Worm (Caenorhabditis elegans) whole organism, dauer: Measurements from ENCODE around the gene arc-1.

Source experiments
- unc-62 ChIP-seq: sonication (generic microtip); optimal IDR thresholded peaks from 2 replicates; lab custom pipeline; 2017; ENCODE audit warnings: missing biosample characterization, missing genetic modification reagents, missing genetic modification characterization

The arc-1 gene

ce11 chrII:9662160-9662559, 12.6 kb upstream of the arc-1 start:
- no peak for TF ChIP-seq unc-62 (GFP tag; lab: Kevin White, UChicago)

- TF ChIP-seq unc-62 (GFP tag; lab: Kevin White, UChicago) = no peak
Measured at ce11 chrII:9662797-9663196, 12.0 kb upstream of the arc-1 start, which contains the start of gene cyp-13A10. Gene cyp-13A10 (minus strand): TSS chrII:9662884.

DNA sequence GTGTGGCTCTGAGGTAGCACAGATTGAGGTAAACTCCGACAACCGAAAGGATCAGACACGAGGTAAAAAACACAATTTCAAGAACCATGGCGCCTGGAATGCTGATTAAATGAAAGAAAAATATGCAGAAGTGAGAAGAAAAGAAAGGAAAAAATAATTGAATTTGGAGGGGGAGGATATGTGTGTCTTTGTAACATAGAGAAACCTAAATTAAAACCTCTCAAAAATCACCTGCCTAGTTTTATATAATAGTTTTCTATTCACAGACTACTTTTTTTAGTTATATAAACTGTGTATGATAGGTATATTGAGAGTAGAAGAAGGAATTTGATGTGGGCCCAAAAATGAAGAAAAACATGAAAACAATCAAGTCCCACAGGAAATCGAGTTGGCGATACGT, 9.2 kb upstream of the arc-1 start, which contains the start of gene ZK1320.5:
Gene ZK1320.5 (minus strand): TSS at position 101 of the 400 bp plus-strand sequence.
- TF ChIP-seq unc-62 (GFP tag; lab: Kevin White, UChicago) = no peak

- TF ChIP-seq unc-62 (GFP tag; lab: Kevin White, UChicago) = no peak
Measured at ce11 chrII:9667382-9667781, 7.4 kb upstream of the arc-1 start, which contains the start of gene ZK1320.11. Gene ZK1320.11 (plus strand): TSS chrII:9667624.

DNA sequence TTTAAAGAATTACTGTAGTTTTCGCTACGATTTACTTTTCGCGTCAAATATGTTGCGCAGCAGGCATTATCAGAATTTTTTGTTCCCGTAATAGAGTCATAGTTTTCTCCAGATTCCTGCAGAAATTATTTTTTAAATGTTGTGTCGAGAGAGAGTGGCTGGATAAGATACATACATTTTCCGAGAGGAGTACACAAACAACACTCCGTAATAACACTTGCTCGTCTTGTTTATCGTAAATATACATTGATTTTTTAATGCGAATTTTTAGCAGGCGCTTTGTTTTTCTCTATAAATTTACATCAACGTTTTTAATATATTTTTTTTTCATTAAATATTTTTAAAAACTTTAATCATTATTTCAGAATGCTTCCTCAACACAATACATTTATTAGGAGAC, 5.8 kb upstream of the arc-1 start, which contains the start of gene taf-8:
Gene taf-8 (plus strand): TSS at position 360 of the 400 bp plus-strand sequence.
- TF ChIP-seq unc-62 (GFP tag; lab: Kevin White, UChicago) = no peak

ce11 chrII:9671308-9671707, 3.5 kb upstream of the arc-1 start, which contains the start of gene ZK1320.7:
Gene ZK1320.7 (plus strand): TSS chrII:9671608.
- TF ChIP-seq unc-62 (GFP tag; lab: Kevin White, UChicago) = no peak

DNA sequence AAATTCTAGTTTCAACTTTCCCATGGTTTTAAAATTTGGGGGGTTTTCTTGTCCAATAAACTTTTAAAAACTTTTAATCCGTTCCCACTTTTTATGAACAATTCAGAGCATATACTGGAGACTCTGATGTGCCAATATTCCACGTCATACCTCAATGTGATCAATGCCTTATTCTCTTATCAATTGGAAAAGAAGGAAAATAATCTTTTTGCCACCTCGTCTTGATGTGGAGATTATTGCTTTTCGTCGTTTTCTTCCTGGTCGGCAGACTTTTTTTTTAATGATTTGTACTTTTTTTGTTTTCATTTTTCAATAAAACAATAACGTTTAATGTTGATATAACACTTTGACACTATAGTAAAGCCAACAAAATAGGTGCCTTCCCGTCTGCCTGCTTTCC, 2.7 kb downstream of the arc-1 start:
- no peak for TF ChIP-seq unc-62 (GFP tag; lab: Kevin White, UChicago)

DNA sequence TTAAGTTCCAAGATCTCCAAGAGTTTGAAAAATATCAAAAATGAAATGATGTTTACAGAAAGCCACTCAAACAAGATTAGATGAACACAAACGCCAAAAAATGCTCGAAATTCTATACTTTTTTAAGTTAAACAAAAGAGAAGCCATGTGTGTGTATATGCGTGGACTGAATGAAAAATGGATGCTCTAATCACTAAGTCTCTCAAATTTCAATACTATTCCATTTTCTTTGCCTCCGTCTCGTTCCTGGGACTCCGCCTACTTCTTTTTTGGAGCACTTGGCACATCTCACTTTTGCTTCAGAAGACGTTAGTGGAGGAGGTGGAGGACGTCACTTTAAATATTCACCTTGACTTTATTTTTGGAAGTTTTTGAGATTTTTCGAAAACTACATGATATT, 5.1 kb downstream of the arc-1 start:
- no peak for TF ChIP-seq unc-62 (GFP tag; lab: Kevin White, UChicago)

DNA sequence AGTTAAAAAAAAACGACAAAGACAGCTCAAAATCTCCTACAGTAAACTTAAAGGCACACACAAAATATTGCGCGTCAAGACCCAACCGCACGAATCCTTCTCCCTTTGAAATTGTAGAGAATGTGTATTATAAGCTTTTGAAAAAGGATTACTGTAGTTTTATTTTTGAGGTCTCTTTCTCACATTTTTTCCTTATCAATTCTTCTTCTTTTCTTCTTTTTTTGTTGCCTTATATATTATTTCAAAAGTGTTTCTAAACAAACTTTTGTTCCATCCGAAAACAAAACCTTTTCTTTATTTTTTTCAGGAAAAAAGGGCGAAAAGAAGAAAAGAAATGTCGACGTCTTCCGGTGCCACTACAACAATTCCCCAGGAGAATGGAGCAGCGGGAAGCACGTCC, 5.7 kb downstream of the arc-1 start, which contains the start of gene ZK1320.13:
Gene ZK1320.13 (plus strand): TSS at position 301 of the 400 bp plus-strand sequence.
- no peak for TF ChIP-seq unc-62 (GFP tag; lab: Kevin White, UChicago)

ce11 chrII:9682044-9682443, 7.3 kb downstream of the arc-1 start:
- TF ChIP-seq unc-62 (GFP tag; lab: Kevin White, UChicago) = no peak

ce11 chrII:9684175-9684574, 9.4 kb downstream of the arc-1 start:
- TF ChIP-seq unc-62 (GFP tag; lab: Kevin White, UChicago) = no peak

- no peak for TF ChIP-seq unc-62 (GFP tag; lab: Kevin White, UChicago)
Measured at ce11 chrII:9686663-9687193, 11.9 kb downstream of the arc-1 start, which contains the start of gene ZK1320.9. Gene ZK1320.9 (minus strand): TSS chrII:9686713.

ce11 chrII:9690067-9690632, 15.4 kb downstream of the arc-1 start:
- no peak for TF ChIP-seq unc-62 (GFP tag; lab: Kevin White, UChicago)

DNA sequence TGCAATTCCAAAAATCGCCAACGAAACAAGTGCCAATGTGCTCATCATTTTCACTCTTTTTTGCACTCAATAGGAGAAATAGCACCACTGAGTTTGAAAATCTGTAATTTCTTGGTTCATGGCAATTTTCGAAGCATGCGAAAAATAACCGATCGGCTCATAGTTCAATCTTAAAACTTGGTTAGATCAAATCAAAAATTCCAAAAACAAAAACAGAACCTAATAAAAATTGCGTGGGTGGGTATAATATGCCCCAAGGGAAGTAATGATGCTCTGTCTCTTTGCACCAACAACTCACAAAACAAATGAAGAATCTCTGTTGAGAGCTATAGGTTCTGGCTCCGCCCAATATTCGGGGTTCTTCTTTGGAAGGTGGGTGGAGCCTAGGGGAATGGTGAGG, 17.1 kb downstream of the arc-1 start, which contains the start of gene nlp-11:
Gene nlp-11 (minus strand): TSS at position 101 of the 400 bp plus-strand sequence.
- no peak for TF ChIP-seq unc-62 (GFP tag; lab: Kevin White, UChicago)

- TF ChIP-seq unc-62 (GFP tag; lab: Kevin White, UChicago) = no peak
Measured at ce11 chrII:9695942-9696341, 21.2 kb downstream of the arc-1 start.

ce11 chrII:9700363-9700762, 25.6 kb downstream of the arc-1 start, which contains the start of the genes Y53C12A.8 and Y53C12A.7:
Gene Y53C12A.8 (minus strand): TSS chrII:9700463.
Gene Y53C12A.7 (plus strand): TSS chrII:9700543.
- TF ChIP-seq unc-62 (GFP tag; lab: Kevin White, UChicago) = no peak

- TF ChIP-seq unc-62 (GFP tag; lab: Kevin White, UChicago) = no peak
Measured at ce11 chrII:9703601-9704000, 28.8 kb downstream of the arc-1 start, which contains the start of gene mop-25.2. Gene mop-25.2 (minus strand): TSS chrII:9703701.
